Worm (Caenorhabditis elegans) whole organism, midembryonic: Measurements from ENCODE around the gene C47A4.5.

Experiments used
- T22C8.4 ChIP-seq: fragments of 200-800 bp; sonication (Bioruptor generic); IDR thresholded peaks from 2 replicates; pipeline ENCODE4 v1.3.6; 2022; ENCODE audit warnings: missing genetic modification characterization, missing compliant biosample characterization
- cog-1 ChIP-seq: sonication (generic microtip); optimal IDR thresholded peaks from 2 replicates; lab custom pipeline; 2016; ENCODE audit warnings: missing genetic modification characterization, missing compliant biosample characterization
- flt-1 ChIP-seq: fragments of 200-800 bp; sonication (Bioruptor generic); IDR thresholded peaks from 2 replicates; pipeline ENCODE4 v1.3.6; 2022; ENCODE audit warnings: missing genetic modification characterization, missing compliant biosample characterization
- klf-2 ChIP-seq: fragments of 200-800 bp; sonication (Bioruptor generic); conservative IDR thresholded peaks from 2 replicates; pipeline ENCODE4 v1.3.6; 2022; ENCODE audit warnings: missing genetic modification reagents, missing genetic modification characterization, missing compliant biosample characterization
- med-1 ChIP-seq: sonication (generic microtip); optimal IDR thresholded peaks from 2 replicates; lab custom pipeline; 2017; ENCODE audit warnings: missing genetic modification characterization, mild to moderate bottlenecking, missing compliant biosample characterization, antibody characterized with exemption, missing genetic modification reagents; ENCODE audit not compliant: insufficient read depth
- ref-1 ChIP-seq: fragments of 200-800 bp; sonication (Bioruptor generic); conservative IDR thresholded peaks from 2 replicates; pipeline ENCODE4 v1.3.6; 2022; ENCODE audit warnings: missing genetic modification reagents, missing genetic modification characterization, missing compliant biosample characterization
- tab-1 ChIP-seq: fragments of 200-800 bp; sonication (Bioruptor generic); IDR thresholded peaks from 2 replicates; pipeline ENCODE4 v1.3.6; 2022; ENCODE audit warnings: missing genetic modification characterization, missing compliant biosample characterization
- ztf-23 ChIP-seq: fragments of 200-800 bp; sonication (Bioruptor generic); IDR thresholded peaks from 2 replicates; pipeline ENCODE4 v1.3.6; 2022; ENCODE audit warnings: missing genetic modification reagents, missing genetic modification characterization, missing compliant biosample characterization
- ztf-29 ChIP-seq: fragments of 200-800 bp; sonication (Bioruptor generic); IDR thresholded peaks from 2 replicates; pipeline ENCODE4 v1.3.6; 2022; ENCODE audit warnings: missing genetic modification reagents, missing genetic modification characterization, missing compliant biosample characterization

C47A4.5 gene

ce11 chrIV:13782319-13782718, 36.8 kb downstream of the C47A4.5 start:
- TF ChIP-seq cog-1 (tag; lab: Kevin White, UChicago) (no peak), tab-1 (GFP tag; lab: Robert Waterston, UW) (no peak), ztf-23 (GFP tag; lab: Robert Waterston, UW) (no peak), klf-2 (no peak), ztf-29 (no peak), flt-1 (GFP tag; lab: Robert Waterston, UW) (no peak), T22C8.4 (GFP tag; lab: Robert Waterston, UW) (no peak), med-1 (GFP tag; lab: Kevin White, UChicago) (no peak), ref-1 (GFP tag; lab: Robert Waterston, UW) (no peak)

- TF ChIP-seq tab-1 (GFP tag; lab: Robert Waterston, UW) = no peak
- peak; percentile 73; the same call in 1 of the 2 replicates for TF ChIP-seq ztf-29
- TF ChIP-seq ref-1 (GFP tag; lab: Robert Waterston, UW) = no peak
- no peak for TF ChIP-seq klf-2
- no peak for TF ChIP-seq T22C8.4 (GFP tag; lab: Robert Waterston, UW)
- no peak for TF ChIP-seq med-1 (GFP tag; lab: Kevin White, UChicago)
- TF ChIP-seq flt-1 (GFP tag; lab: Robert Waterston, UW) = no peak
- TF ChIP-seq cog-1 (tag; lab: Kevin White, UChicago) = no peak
Measured at ce11 chrIV:13783237-13784012, 37.9 kb downstream of the C47A4.5 start, which contains the start of gene iscu-1. TSS of gene iscu-1 (plus strand) at chrIV:13783962.

- TF ChIP-seq med-1 (GFP tag; lab: Kevin White, UChicago) (no peak), klf-2 (no peak), ztf-23 (GFP tag; lab: Robert Waterston, UW) (no peak), ref-1 (GFP tag; lab: Robert Waterston, UW) (no peak), ztf-29 (no peak), tab-1 (GFP tag; lab: Robert Waterston, UW) (no peak)
Measured at ce11 chrIV:13784774-13785173, 39.3 kb downstream of the C47A4.5 start.

- no peak for TF ChIP-seq cog-1 (tag; lab: Kevin White, UChicago)
- no peak for TF ChIP-seq med-1 (GFP tag; lab: Kevin White, UChicago)
- no peak for TF ChIP-seq ztf-23 (GFP tag; lab: Robert Waterston, UW)
- no peak for TF ChIP-seq ref-1 (GFP tag; lab: Robert Waterston, UW)
- TF ChIP-seq klf-2 = no peak
- no peak for TF ChIP-seq flt-1 (GFP tag; lab: Robert Waterston, UW)
- TF ChIP-seq tab-1 (GFP tag; lab: Robert Waterston, UW) = no peak
- no peak for TF ChIP-seq T22C8.4 (GFP tag; lab: Robert Waterston, UW)
- no peak for TF ChIP-seq ztf-29
Measured at ce11 chrIV:13785545-13785944, 40.0 kb downstream of the C47A4.5 start, which contains the start of gene lact-9. TSS of gene lact-9 (minus strand) at chrIV:13785645.

- TF ChIP-seq ztf-23 (GFP tag; lab: Robert Waterston, UW) (no peak), flt-1 (GFP tag; lab: Robert Waterston, UW) (no peak), T22C8.4 (GFP tag; lab: Robert Waterston, UW) (no peak)
Measured at ce11 chrIV:13786690-13787089, 41.2 kb downstream of the C47A4.5 start, which contains the start of gene icap-1. TSS of gene icap-1 (minus strand) at chrIV:13786961.

- no peak for TF ChIP-seq tab-1 (GFP tag; lab: Robert Waterston, UW)
- 0 out of 2 replicates have a peak, but pooled peaks have one; percentile 44 for TF ChIP-seq klf-2
- peak; percentile 69; the same call in 1 of the 2 replicates for TF ChIP-seq flt-1 (GFP tag; lab: Robert Waterston, UW)
- no peak for TF ChIP-seq T22C8.4 (GFP tag; lab: Robert Waterston, UW)
- TF ChIP-seq ref-1 (GFP tag; lab: Robert Waterston, UW) = no peak
- peak; percentile 60; the same call in 1 of the 2 replicates for TF ChIP-seq ztf-23 (GFP tag; lab: Robert Waterston, UW)
Measured at ce11 chrIV:13788652-13789051, 43.1 kb downstream of the C47A4.5 start, which contains the start of the genes sas-6 and Y45F10D.7. TSS of gene sas-6 (minus strand) at chrIV:13788731. TSS of gene Y45F10D.7 (plus strand) at chrIV:13788907.

- no peak for TF ChIP-seq ztf-29
- no peak for TF ChIP-seq T22C8.4 (GFP tag; lab: Robert Waterston, UW)
- no peak for TF ChIP-seq flt-1 (GFP tag; lab: Robert Waterston, UW)
- no peak for TF ChIP-seq ztf-23 (GFP tag; lab: Robert Waterston, UW)
- no peak for TF ChIP-seq ref-1 (GFP tag; lab: Robert Waterston, UW)
- TF ChIP-seq klf-2 = no peak
- TF ChIP-seq cog-1 (tag; lab: Kevin White, UChicago) = no peak
- no peak for TF ChIP-seq med-1 (GFP tag; lab: Kevin White, UChicago)
- TF ChIP-seq tab-1 (GFP tag; lab: Robert Waterston, UW) = no peak
Measured at ce11 chrIV:13795249-13795909, 49.9 kb downstream of the C47A4.5 start.
